Worm (Caenorhabditis elegans): Measurements from ENCODE around the gene grl-29.

DNA sequence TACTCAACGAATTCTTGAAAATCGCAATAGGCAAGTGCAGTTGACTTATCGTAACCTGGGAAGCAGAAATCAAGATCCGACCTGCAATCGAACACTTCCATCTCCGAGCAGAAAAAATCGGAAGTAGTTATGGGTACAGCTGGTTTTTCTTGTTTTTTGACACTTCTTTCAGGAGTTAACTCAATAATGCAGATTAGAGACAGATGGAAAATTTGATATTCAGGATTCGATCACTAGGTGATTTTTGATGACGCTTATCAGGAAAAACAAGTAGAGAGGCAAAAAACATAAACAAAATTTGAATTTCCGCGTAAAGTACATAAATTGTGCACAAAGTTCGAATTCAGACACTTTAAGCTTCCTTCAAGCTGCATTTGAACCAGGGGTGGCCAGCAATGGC, 6.2 kb downstream of the grl-29 start, which contains the start of gene srw-130:
- TF ChIP-seq med-1 (GFP tag; optimal IDR thresholded peaks at IDR 0.05; ENCODE audit: insufficient read depth) (no peak), ref-1 (GFP tag; conservative IDR thresholded peaks at IDR 0.05) (no peak), ztf-29 (GFP tag; IDR thresholded peaks at IDR 0.05) (no peak), cog-1 (tag; optimal IDR thresholded peaks at IDR 0.05) (no peak)

Measured in whole organism, midembryonic.